Fruit fly (Drosophila melanogaster) whole organism, embryonic: ENCODE measurements around the gene CG32440.

Experiments used
- Bteb2 ChIP-seq: fragments of 200-800 bp; sonication (Bioruptor generic); optimal IDR thresholded peaks from 2 replicates; lab custom pipeline; 2016; ENCODE audit warnings: missing biosample characterization, missing genetic modification characterization
- CG8281 ChIP-seq: fragments of 200-800 bp; sonication (Bioruptor generic); optimal IDR thresholded peaks from 2 replicates; lab custom pipeline; 2018; ENCODE audit warnings: missing biosample characterization, mild to moderate bottlenecking, missing genetic modification characterization, moderate library complexity
- CkIIα-i1 ChIP-seq: fragments of 200-800 bp; sonication (Bioruptor generic); IDR thresholded peaks from 2 replicates; pipeline ENCODE4 v1.3.6; 2022; ENCODE audit warnings: missing biosample characterization, missing genetic modification characterization
- Med ChIP-seq: fragments of 200-800 bp; sonication (Bioruptor generic); peaks from one replicate; lab custom pipeline; 2016; ENCODE audit warnings: missing biosample characterization, missing genetic modification characterization, mild to moderate bottlenecking, inconsistent platforms, moderate library complexity
- dati ChIP-seq: fragments of 200-800 bp; sonication (Bioruptor generic); IDR thresholded peaks from 2 replicates; pipeline ENCODE4 v1.3.6; 2022; ENCODE audit warnings: missing biosample characterization, missing genetic modification characterization
- fu2 ChIP-seq: fragments of 200-800 bp; sonication (Bioruptor generic); optimal IDR thresholded peaks from 2 replicates; lab custom pipeline; 2016; ENCODE audit warnings: missing biosample characterization, missing genetic modification characterization
- jumu ChIP-seq: fragments of 200-800 bp; sonication (Bioruptor generic); optimal IDR thresholded peaks from 3 replicates; lab custom pipeline; 2016; ENCODE audit warnings: missing biosample characterization, missing genetic modification characterization
- pho ChIP-seq: fragments of 200-800 bp; sonication (Bioruptor generic); optimal IDR thresholded peaks from 2 replicates; lab custom pipeline; 2016; ENCODE audit warnings: missing biosample characterization, missing genetic modification characterization
- schlank ChIP-seq: fragments of 200-800 bp; sonication (Bioruptor generic); optimal IDR thresholded peaks from 2 replicates; lab custom pipeline; 2018; ENCODE audit warnings: missing biosample characterization, mild to moderate bottlenecking, missing genetic modification characterization

DNA sequence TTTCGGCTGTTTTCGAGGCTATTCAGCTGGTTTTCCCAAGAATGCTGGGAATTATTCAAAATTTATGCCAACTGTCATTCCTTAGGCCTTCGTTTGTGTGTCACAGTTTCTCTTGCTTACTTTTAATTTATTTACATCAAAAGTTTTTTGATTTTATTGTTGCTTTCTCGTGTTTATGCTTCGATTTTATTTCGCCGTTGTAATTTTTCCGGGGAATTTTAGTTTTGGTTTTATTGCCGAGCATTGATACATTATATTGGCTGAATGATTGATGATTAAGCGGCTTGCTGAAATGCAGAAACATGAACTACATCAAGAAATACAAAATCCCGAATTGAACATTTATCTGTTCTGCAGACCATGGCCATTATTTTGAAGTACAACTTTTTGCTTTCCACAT, 38.2 kb downstream of the CG32440 start:
- TF ChIP-seq dati (no peak), jumu (GFP tag; lab: Kevin White, UChicago) (no peak), CG8281 (tag; lab: Kevin White, UChicago) (no peak), fu2 (no peak), CkIIα-i1 (no peak), Bteb2 (GFP tag; lab: Kevin White, UChicago) (no peak), pho (GFP tag; lab: Kevin White, UChicago) (no peak), Med (no peak), schlank (tag; lab: Kevin White, UChicago) (no peak)
